Fruit fly (Drosophila melanogaster): Measurements from ENCODE around the gene CG14710.

CG14710 gene

dm6 chr3R:11623025-11623424 is 3.1 kb downstream of the CG14710 start, which contains the start of gene CG14711 (continued):
- TF ChIP-seq CG4404 (GFP tag; IDR thresholded peaks at IDR 0.05) = peak; percentile 74
- peak; percentile 82 for TF ChIP-seq CG34422 (GFP tag; IDR thresholded peaks at IDR 0.05)
- TF ChIP-seq cg (GFP tag; optimal IDR thresholded peaks at IDR 0.05) = no peak
- TF ChIP-seq Doc2 (GFP tag; IDR thresholded peaks at IDR 0.05) = no peak
- 0 out of 2 replicates have a peak, but pooled peaks have one; percentile 36 for TF ChIP-seq nerfin-2 (GFP tag; IDR thresholded peaks at IDR 0.05; ENCODE audit: partially characterized antibody)
- peak; percentile 82 for TF ChIP-seq Mrtf (GFP tag; IDR thresholded peaks at IDR 0.05)
- peak; percentile 72 for TF ChIP-seq cato (GFP tag; optimal IDR thresholded peaks at IDR 0.05; ENCODE audit: borderline replicate concordance)
- TF ChIP-seq NC2β (GFP tag; optimal IDR thresholded peaks at IDR 0.05) = peak; percentile 50
- peak; percentile 79 for TF ChIP-seq CG10147 (GFP tag; optimal IDR thresholded peaks at IDR 0.05)
- TF ChIP-seq CG10431 (GFP tag; optimal IDR thresholded peaks at IDR 0.05) = peak; percentile 82
- no peak for TF ChIP-seq bigmax (GFP tag; optimal IDR thresholded peaks at IDR 0.05)
- TF ChIP-seq CG17186 (GFP tag; optimal IDR thresholded peaks at IDR 0.05) = peak; percentile 51
- TF ChIP-seq Dp (GFP tag; optimal IDR thresholded peaks at IDR 0.05) = peak; percentile 66
- TF ChIP-seq Elba2 (GFP tag; optimal IDR thresholded peaks at IDR 0.05) = no peak
- TF ChIP-seq vfl (GFP tag; optimal IDR thresholded peaks at IDR 0.05) = peak; percentile 79
- TF ChIP-seq HLH54F (GFP tag; optimal IDR thresholded peaks at IDR 0.05) = peak; percentile 61
- TF ChIP-seq Vsx1 (GFP tag; optimal IDR thresholded peaks at IDR 0.05) = no peak
- peak; percentile 84 for TF ChIP-seq tin (GFP tag; optimal IDR thresholded peaks at IDR 0.05)
- peak; percentile 8 for TF ChIP-seq btn (GFP tag; optimal IDR thresholded peaks at IDR 0.05)
- no peak for TF ChIP-seq D19A (tag; optimal IDR thresholded peaks at IDR 0.05)
- TF ChIP-seq Hand (GFP tag; optimal IDR thresholded peaks at IDR 0.05) = peak; percentile 53
- TF ChIP-seq CG3281 (GFP tag; optimal IDR thresholded peaks at IDR 0.05) = peak; percentile 81
- no peak for TF ChIP-seq nau (GFP tag; optimal IDR thresholded peaks at IDR 0.05)
- no peak for TF ChIP-seq z (GFP tag; IDR thresholded peaks at IDR 0.05)
- peak; percentile 78 for TF ChIP-seq CG2889 (GFP tag; IDR thresholded peaks at IDR 0.05)
- no peak for TF ChIP-seq hth (optimal IDR thresholded peaks at IDR 0.05)
- peak; percentile 85 for TF ChIP-seq grau (tag; optimal IDR thresholded peaks at IDR 0.05)
- TF ChIP-seq Aef1 (GFP tag; IDR thresholded peaks at IDR 0.05) = peak; percentile 75
- peak; percentile 84 for TF ChIP-seq zen (tag; optimal IDR thresholded peaks at IDR 0.05)
- TF ChIP-seq knrl (GFP tag; IDR thresholded peaks at IDR 0.05; ENCODE audit: partially characterized antibody) = peak; percentile 79
- TF ChIP-seq Xbp1 (GFP tag; optimal IDR thresholded peaks at IDR 0.05) = peak; percentile 92
- peak; percentile 96 for TF ChIP-seq CG3995 (GFP tag; optimal IDR thresholded peaks at IDR 0.05)
- TF ChIP-seq CG32772 (GFP tag; IDR thresholded peaks at IDR 0.05) = peak; percentile 83
- peak; percentile 93 for TF ChIP-seq Dll (GFP tag; IDR thresholded peaks at IDR 0.05; ENCODE audit: partially characterized antibody)
- peak; percentile 74 for TF ChIP-seq CG2202 (tag; optimal IDR thresholded peaks at IDR 0.05)
- TF ChIP-seq CG3407 (GFP tag; optimal IDR thresholded peaks at IDR 0.05) = peak; percentile 62
- TF ChIP-seq dysf (GFP tag; IDR thresholded peaks at IDR 0.05) = peak; percentile 78
- peak; percentile 86 for TF ChIP-seq CG12942 (GFP tag; optimal IDR thresholded peaks at IDR 0.05)
- TF ChIP-seq CG33213 (GFP tag; optimal IDR thresholded peaks at IDR 0.05) = peak; percentile 54
- TF ChIP-seq CG3847 (GFP tag; IDR thresholded peaks at IDR 0.05) = peak; percentile 87
- TF ChIP-seq CG42726 (GFP tag; IDR thresholded peaks at IDR 0.05; ENCODE audit: partially characterized antibody) = no peak
- TF ChIP-seq H2.0 (GFP tag; IDR thresholded peaks at IDR 0.05) = peak; percentile 86
- TF ChIP-seq CG10959 (GFP tag; IDR thresholded peaks at IDR 0.05) = peak; percentile 73
- TF ChIP-seq ham (GFP tag; IDR thresholded peaks at IDR 0.05) = peak; percentile 46; the same call in 1 of the 2 replicates
- peak; percentile 69 for TF ChIP-seq inv (GFP tag; IDR thresholded peaks at IDR 0.05; ENCODE audit: partially characterized antibody)
- peak; percentile 20 to 72 for TF ChIP-seq chif (GFP tag; optimal IDR thresholded peaks at IDR 0.05)
- peak; percentile 53; the same call in 1 of the 3 replicates for TF ChIP-seq Optix (GFP tag; IDR thresholded peaks at IDR 0.05)
- TF ChIP-seq sc (optimal IDR thresholded peaks at IDR 0.05) = no peak
- peak; percentile 24 for TF ChIP-seq sc (GFP tag; optimal IDR thresholded peaks at IDR 0.05)
- peak; percentile 89 for TF ChIP-seq unpg (GFP tag; optimal IDR thresholded peaks at IDR 0.05)
- TF ChIP-seq hkb (optimal IDR thresholded peaks at IDR 0.05) = no peak
- TF ChIP-seq hkb (GFP tag; IDR thresholded peaks at IDR 0.05) = peak; percentile 89
